Worm (Caenorhabditis elegans) whole organism, early embryonic: ENCODE results near the gene C33G8.2.

ENCODE experiments used
- ama-1 ChIP-seq: fragments of 150-350 bp; optimal IDR thresholded peaks from 2 replicates; lab custom pipeline; 2014
- ceh-13 ChIP-seq: fragments of 200-800 bp; sonication (Bioruptor generic); optimal IDR thresholded peaks from 2 replicates; lab custom pipeline; 2018; ENCODE audit warnings: mild to moderate bottlenecking, missing genetic modification characterization, missing compliant biosample characterization
- pes-1 ChIP-seq: fragments of 200-800 bp; sonication (Bioruptor generic); IDR thresholded peaks from 2 replicates; pipeline ENCODE4 v1.3.6; 2022; ENCODE audit warnings: missing genetic modification reagents, missing genetic modification characterization, missing compliant biosample characterization

ce11 chrV:6971567-6971966 lies 38.0 kb upstream of the C33G8.2 start, which contains the start of gene srx-59:
- TF ChIP-seq ama-1 (no peak), pes-1 (no peak), ceh-13 (GFP tag; lab: Kevin White, UChicago) (no peak)
